Fruit fly (Drosophila melanogaster) whole organism, embryonic: Measurements from ENCODE around the gene CG10348.
A peak's percentile ranks its signal among the peaks of the same experiment; 100 is the strongest.

Experiments used
- Ada2b ChIP-seq: fragments of 200-800 bp; sonication (Bioruptor generic); IDR thresholded peaks from 2 replicates; pipeline ENCODE4 v1.3.6; 2022; ENCODE audit warnings: missing biosample characterization, missing genetic modification characterization
- CG10267 ChIP-seq: fragments of 200-800 bp; sonication (Bioruptor generic); optimal IDR thresholded peaks from 2 replicates; lab custom pipeline; 2018; ENCODE audit warnings: missing biosample characterization, mild to moderate bottlenecking, missing genetic modification characterization, moderate library complexity
- CG10321 ChIP-seq: fragments of 200-800 bp; sonication (Bioruptor generic); IDR thresholded peaks from 2 replicates; pipeline ENCODE4 v1.3.6; 2022; ENCODE audit warnings: missing biosample characterization, missing genetic modification characterization
- CG11085 ChIP-seq: fragments of 200-800 bp; sonication (Bioruptor generic); IDR thresholded peaks from 2 replicates; pipeline ENCODE4 v1.3.6; 2022; ENCODE audit warnings: missing biosample characterization, missing genetic modification characterization
- CG11696 ChIP-seq: fragments of 200-800 bp; sonication (Bioruptor generic); IDR thresholded peaks from 2 replicates; pipeline ENCODE4 v1.3.6; 2022; ENCODE audit warnings: missing biosample characterization, missing genetic modification characterization
- CG12769 ChIP-seq: fragments of 200-800 bp; sonication (Bioruptor generic); optimal IDR thresholded peaks from 2 replicates; lab custom pipeline; 2019; ENCODE audit warnings: missing biosample characterization, mild to moderate bottlenecking, missing genetic modification characterization, moderate library complexity
- CG16779 ChIP-seq: fragments of 200-800 bp; sonication (Bioruptor generic); IDR thresholded peaks from 2 replicates; pipeline ENCODE4 v1.3.6; 2022; ENCODE audit warnings: missing biosample characterization, missing genetic modification characterization
- CG17186 ChIP-seq: fragments of 200-800 bp; sonication (Bioruptor generic); optimal IDR thresholded peaks from 3 replicates; lab custom pipeline; 2017; ENCODE audit warnings: missing biosample characterization, missing genetic modification reagents, missing genetic modification characterization
- CG17361 ChIP-seq: fragments of 200-800 bp; sonication (Bioruptor generic); IDR thresholded peaks from 3 replicates; pipeline ENCODE4 v1.3.6; 2022; ENCODE audit warnings: missing biosample characterization, missing genetic modification characterization
- CG18599 ChIP-seq: fragments of 200-800 bp; sonication (Bioruptor generic); optimal IDR thresholded peaks from 3 replicates; lab custom pipeline; 2017; ENCODE audit warnings: missing biosample characterization, missing genetic modification characterization, mild to moderate bottlenecking, moderate library complexity, missing genetic modification reagents
- CG2199 ChIP-seq: fragments of 200-800 bp; sonication (Bioruptor generic); IDR thresholded peaks from 3 replicates; pipeline ENCODE4 v1.3.6; 2022; ENCODE audit warnings: missing biosample characterization, missing genetic modification characterization
- CG2712 ChIP-seq: fragments of 200-800 bp; optimal IDR thresholded peaks from 3 replicates; lab custom pipeline; 2019; ENCODE audit warnings: missing biosample characterization, mild to moderate bottlenecking, missing genetic modification characterization, moderate library complexity
- CG4328 ChIP-seq: fragments of 200-800 bp; sonication (Bioruptor generic); optimal IDR thresholded peaks from 3 replicates; lab custom pipeline; 2017; ENCODE audit warnings: missing biosample characterization, missing genetic modification reagents, missing genetic modification characterization
- CG4820 ChIP-seq: fragments of 200-800 bp; sonication (Bioruptor generic); optimal IDR thresholded peaks from 3 replicates; lab custom pipeline; 2016; ENCODE audit warnings: missing biosample characterization, missing genetic modification characterization
- CG6175 ChIP-seq: fragments of 200-800 bp; sonication (Bioruptor generic); IDR thresholded peaks from 3 replicates; pipeline ENCODE4 v1.3.6; 2022; ENCODE audit warnings: missing biosample characterization, missing genetic modification characterization
- CG7556 ChIP-seq: fragments of 200-800 bp; sonication (Bioruptor generic); optimal IDR thresholded peaks from 2 replicates; lab custom pipeline; 2017; ENCODE audit warnings: missing biosample characterization, mild to moderate bottlenecking, missing genetic modification characterization
- CG8281 ChIP-seq: fragments of 200-800 bp; sonication (Bioruptor generic); optimal IDR thresholded peaks from 2 replicates; lab custom pipeline; 2018; ENCODE audit warnings: missing biosample characterization, mild to moderate bottlenecking, missing genetic modification characterization, moderate library complexity
- CG8359 ChIP-seq: fragments of 200-800 bp; sonication (Bioruptor generic); optimal IDR thresholded peaks from 2 replicates; lab custom pipeline; 2017; ENCODE audit warnings: missing biosample characterization, mild to moderate bottlenecking, missing genetic modification characterization, borderline replicate concordance
- CG9215 ChIP-seq: fragments of 200-800 bp; sonication (Bioruptor generic); IDR thresholded peaks from 2 replicates; pipeline ENCODE4 v1.3.6; 2022; ENCODE audit warnings: missing biosample characterization, missing genetic modification characterization
- CG9817 ChIP-seq: fragments of 200-800 bp; sonication (Bioruptor generic); optimal IDR thresholded peaks from 2 replicates; lab custom pipeline; 2018; ENCODE audit warnings: missing biosample characterization, mild to moderate bottlenecking, missing genetic modification characterization, moderate library complexity
- CG9876 ChIP-seq: fragments of 200-800 bp; sonication (Bioruptor generic); optimal IDR thresholded peaks from 2 replicates; lab custom pipeline; 2016; ENCODE audit warnings: missing biosample characterization, missing genetic modification characterization
- Chrac-16 ChIP-seq: fragments of 200-800 bp; sonication (Bioruptor generic); optimal IDR thresholded peaks from 3 replicates; lab custom pipeline; 2016; ENCODE audit warnings: missing biosample characterization, missing genetic modification characterization
- CkIIα-i1 ChIP-seq: fragments of 200-800 bp; sonication (Bioruptor generic); IDR thresholded peaks from 2 replicates; pipeline ENCODE4 v1.3.6; 2022; ENCODE audit warnings: missing biosample characterization, missing genetic modification characterization
- CrebB ChIP-seq: fragments of 200-800 bp; sonication (Bioruptor generic); optimal IDR thresholded peaks from 3 replicates; lab custom pipeline; 2018; ENCODE audit warnings: missing biosample characterization, mild to moderate bottlenecking, missing genetic modification characterization
- D19B ChIP-seq: fragments of 200-800 bp; sonication (Bioruptor generic); optimal IDR thresholded peaks from 2 replicates; lab custom pipeline; 2017; ENCODE audit warnings: missing biosample characterization, mild to moderate bottlenecking, missing genetic modification characterization
- Dll ChIP-seq: fragments of 200-800 bp; sonication (Bioruptor generic); IDR thresholded peaks from 4 replicates; pipeline ENCODE4 v1.3.6; 2022; ENCODE audit warnings: missing biosample characterization, missing genetic modification characterization; ENCODE audit not compliant: partially characterized antibody
- HLH54F ChIP-seq: fragments of 200-800 bp; sonication (Bioruptor generic); optimal IDR thresholded peaks from 3 replicates; lab custom pipeline; 2016; ENCODE audit warnings: missing biosample characterization, missing genetic modification characterization
- HLHmδ ChIP-seq: fragments of 200-800 bp; sonication (Bioruptor generic); optimal IDR thresholded peaks from 2 replicates; lab custom pipeline; 2018; ENCODE audit warnings: missing biosample characterization, mild to moderate bottlenecking, missing genetic modification characterization, moderate library complexity
- al ChIP-seq: fragments of 200-800 bp; sonication (Bioruptor generic); IDR thresholded peaks from 2 replicates; pipeline ENCODE4 v1.3.6; 2022; ENCODE audit warnings: missing biosample characterization, missing genetic modification characterization
- ash1 ChIP-seq: fragments of 200-800 bp; sonication (Bioruptor generic); optimal IDR thresholded peaks from 2 replicates; lab custom pipeline; 2018; ENCODE audit warnings: missing biosample characterization, mild to moderate bottlenecking, missing genetic modification characterization
- crc ChIP-seq: fragments of 200-800 bp; sonication (Bioruptor generic); optimal IDR thresholded peaks from 2 replicates; lab custom pipeline; 2016; ENCODE audit warnings: missing biosample characterization, missing genetic modification characterization
- ems ChIP-seq: fragments of 200-800 bp; sonication (Bioruptor generic); optimal IDR thresholded peaks from 3 replicates; lab custom pipeline; 2016; ENCODE audit warnings: missing biosample characterization, missing genetic modification characterization
- esg ChIP-seq: fragments of 200-800 bp; sonication (Bioruptor generic); conservative IDR thresholded peaks from 2 replicates; pipeline ENCODE4 v1.3.6; 2022; ENCODE audit warnings: missing biosample characterization, missing genetic modification characterization
- ewg ChIP-seq: fragments of 200-800 bp; sonication (Bioruptor generic); optimal IDR thresholded peaks from 3 replicates; lab custom pipeline; 2017; ENCODE audit warnings: mild to moderate bottlenecking, missing biosample characterization, missing genetic modification reagents, missing genetic modification characterization
- ftz-f1 ChIP-seq: fragments of 200-800 bp; sonication (Bioruptor generic); optimal IDR thresholded peaks from 2 replicates; lab custom pipeline; 2016; ENCODE audit warnings: missing biosample characterization, missing genetic modification characterization
- fu2 ChIP-seq: fragments of 200-800 bp; sonication (Bioruptor generic); optimal IDR thresholded peaks from 2 replicates; lab custom pipeline; 2016; ENCODE audit warnings: missing biosample characterization, missing genetic modification characterization
- grau ChIP-seq: fragments of 200-800 bp; optimal IDR thresholded peaks from 3 replicates; lab custom pipeline; 2019; ENCODE audit warnings: missing biosample characterization, mild to moderate bottlenecking, missing genetic modification characterization, moderate library complexity
- gt ChIP-seq: fragments of 200-800 bp; sonication (Bioruptor generic); IDR thresholded peaks from 2 replicates; pipeline ENCODE4 v1.3.6; 2022; ENCODE audit warnings: missing biosample characterization, missing genetic modification characterization
- lov ChIP-seq, 2 experiments: fragments of 200-800 bp in 1 of 2; fragments of >200 bp in 1 of 2; sonication (Bioruptor generic) in 1 of 2; IDR thresholded peaks in 1 of 2; optimal IDR thresholded peaks in 1 of 2; 2 replicates in 1 of 2; 3 replicates in 1 of 2; pipeline versions ENCODE4 v1.3.6 to Lab custom; 2017 to 2022; ENCODE audit warnings: missing biosample characterization in 1 of 2, missing genetic modification characterization in 1 of 2
- luna ChIP-seq: fragments of 200-800 bp; sonication (Bioruptor generic); optimal IDR thresholded peaks from 2 replicates; lab custom pipeline; 2016; ENCODE audit warnings: missing biosample characterization, missing genetic modification characterization
- mam ChIP-seq: fragments of 200-800 bp; sonication (Bioruptor generic); optimal IDR thresholded peaks from 3 replicates; lab custom pipeline; 2016; ENCODE audit warnings: missing biosample characterization, missing genetic modification characterization
- otp ChIP-seq: fragments of 200-800 bp; sonication (Bioruptor generic); IDR thresholded peaks from 3 replicates; pipeline ENCODE4, ENCODE4 v1.3.6; 2022; ENCODE audit warnings: missing biosample characterization, missing genetic modification characterization
- pb ChIP-seq: fragments of 200-800 bp; sonication (Bioruptor generic); optimal IDR thresholded peaks from 3 replicates; lab custom pipeline; 2016; ENCODE audit warnings: missing biosample characterization, missing genetic modification characterization
- pzg ChIP-seq: fragments of 200-800 bp; sonication (Bioruptor generic); optimal IDR thresholded peaks from 3 replicates; lab custom pipeline; 2018; ENCODE audit warnings: missing biosample characterization, mild to moderate bottlenecking, missing genetic modification characterization, moderate library complexity
- rib ChIP-seq: fragments of 200-800 bp; sonication (Bioruptor generic); IDR thresholded peaks from 2 replicates; pipeline ENCODE4 v1.3.6; 2022; ENCODE audit warnings: missing biosample characterization, missing genetic modification characterization
- sd ChIP-seq: fragments of 200-800 bp; sonication (Bioruptor generic); optimal IDR thresholded peaks from 3 replicates; lab custom pipeline; 2018; ENCODE audit warnings: missing biosample characterization, mild to moderate bottlenecking, missing genetic modification characterization, moderate library complexity
- sens-2 ChIP-seq: fragments of 200-800 bp; sonication (Bioruptor generic); IDR thresholded peaks from 2 replicates; pipeline ENCODE4 v1.3.6; 2022; ENCODE audit warnings: missing biosample characterization, missing genetic modification characterization
- slp2 ChIP-seq: fragments of 200-800 bp; sonication (Bioruptor generic); optimal IDR thresholded peaks from 2 replicates; lab custom pipeline; 2016; ENCODE audit warnings: missing biosample characterization, missing genetic modification characterization
- zfh1 ChIP-seq: fragments of 200-800 bp; sonication (Bioruptor generic); IDR thresholded peaks from 3 replicates; pipeline ENCODE4 v1.3.6; 2022; ENCODE audit warnings: missing biosample characterization, missing genetic modification characterization

The CG10348 gene

dm6 chr2L:18708239-18708891, 24.0 kb downstream of the CG10348 start, which contains the start of the genes Faf2 and Grip71 (continued):
- TF ChIP-seq CG17361 (GFP tag; lab: Robert Waterston, UW) (peak; percentile 95), ash1 (GFP tag; lab: Kevin White, UChicago) (no peak), CG9215 (GFP tag; lab: Robert Waterston, UW) (peak; percentile 92), Chrac-16 (GFP tag; lab: Kevin White, UChicago) (peak; percentile 94), CG10267 (peak; percentile 84), fu2 (peak; percentile 69), D19B (GFP tag; lab: Kevin White, UChicago) (peak; percentile 77), CG12769 (tag; lab: Kevin White, UChicago) (peak; percentile 82), sens-2 (GFP tag; lab: Robert Waterston, UW) (peak; percentile 86), ewg (GFP tag; lab: Kevin White, UChicago) (peak; percentile 85), gt (GFP tag; lab: Robert Waterston, UW) (peak; percentile 92), CG18599 (peak; percentile 88), al (GFP tag; lab: Robert Waterston, UW) (peak; percentile 95), crc (peak; percentile 38), pb (GFP tag; lab: Kevin White, UChicago) (peak; percentile 31), Dll (GFP tag; lab: Robert Waterston, UW) (peak; percentile 59; the same call in 3 of the 4 replicates), lov (optimal IDR thresholded peaks at IDR 0.05; lab: Kevin White, UChicago) (no peak), lov (GFP tag; IDR thresholded peaks at IDR 0.05; lab: Robert Waterston, UW) (peak; percentile 78), HLHmδ (no peak), luna (GFP tag; lab: Kevin White, UChicago) (no peak), Ada2b (GFP tag; lab: Robert Waterston, UW) (peak; percentile 92), CG7556 (peak; percentile 78), CG16779 (GFP tag; lab: Robert Waterston, UW) (peak; percentile 83; the same call in 1 of the 2 replicates), esg (peak; percentile 96), ems (GFP tag; lab: Kevin White, UChicago) (peak; percentile 90), CkIIα-i1 (GFP tag; lab: Robert Waterston, UW) (peak; percentile 71; the same call in 1 of the 2 replicates), rib (GFP tag; lab: Robert Waterston, UW) (peak; percentile 81), CG4328 (GFP tag; lab: Kevin White, UChicago) (peak; percentile 66), pzg (GFP tag; lab: Kevin White, UChicago) (peak; percentile 83), otp (peak; percentile 93), grau (tag; lab: Kevin White, UChicago) (peak; percentile 89), CG4820 (GFP tag; lab: Kevin White, UChicago) (peak; percentile 88), CG8359 (no peak), slp2 (GFP tag; lab: Kevin White, UChicago) (peak; percentile 81), HLH54F (GFP tag; lab: Kevin White, UChicago) (peak; percentile 91), mam (GFP tag; lab: Kevin White, UChicago) (peak; percentile 93), CG9876 (GFP tag; lab: Kevin White, UChicago) (peak; percentile 44), CG9817 (tag; lab: Kevin White, UChicago) (peak; percentile 96), CG11085 (peak; percentile 95), CG2199 (GFP tag; lab: Robert Waterston, UW) (peak; percentile 64; the same call in 2 of the 3 replicates), sd (tag; lab: Kevin White, UChicago) (peak; percentile 83), zfh1 (peak; percentile 96), CG10321 (GFP tag; lab: Robert Waterston, UW) (peak; percentile 56; the same call in 1 of the 2 replicates), CG8281 (peak; percentile 63), CG2712 (tag; lab: Kevin White, UChicago) (peak; percentile 96), CG17186 (GFP tag; lab: Kevin White, UChicago) (peak; percentile 85), ftz-f1 (GFP tag; lab: Kevin White, UChicago) (peak; percentile 59), CrebB (tag; lab: Kevin White, UChicago) (peak; percentile 63), CG6175 (GFP tag; lab: Robert Waterston, UW) (peak; percentile 84), CG11696 (peak; percentile 76)
